Worm (Caenorhabditis elegans) whole organism, L4/young adult: Measurements from ENCODE around the gene chil-6.

Experiments
- W03F9.2 ChIP-seq: fragments of 150-350 bp; optimal IDR thresholded peaks from 2 replicates; lab custom pipeline; 2014; ENCODE audit warnings: missing biosample characterization, missing genetic modification characterization
- dao-5 ChIP-seq: sonication (generic microtip); optimal IDR thresholded peaks from 2 replicates; lab custom pipeline; 2016; ENCODE audit warnings: missing genotype, missing genetic modification characterization, moderate library complexity, missing compliant biosample characterization
- him-1 ChIP-seq: sonication (generic microtip); optimal IDR thresholded peaks from 2 replicates; lab custom pipeline; 2016; ENCODE audit warnings: missing genotype, missing genetic modification reagents, missing genetic modification characterization, missing compliant biosample characterization

Gene chil-6

DNA sequence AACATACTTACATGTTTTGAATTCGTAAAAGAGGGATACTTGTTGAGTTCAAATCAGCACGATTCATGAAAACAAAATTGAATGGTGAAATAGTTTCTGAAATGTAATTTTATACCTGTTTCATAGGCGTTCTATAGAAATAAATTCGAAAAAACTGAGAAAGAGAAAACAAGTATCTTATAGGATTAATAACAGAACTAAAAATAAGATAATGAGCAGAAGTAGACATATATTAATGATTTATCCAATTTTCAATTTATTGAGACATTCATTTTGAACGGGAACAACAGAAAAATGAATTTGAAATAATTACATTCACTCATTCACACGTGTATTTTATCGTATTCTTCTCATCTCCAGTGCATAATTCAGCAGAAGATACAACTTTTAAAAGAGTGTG lies at the start of gene chil-6:
Gene chil-6, minus strand, starts transcription at position 101 of the 400 bp plus-strand sequence.
- TF ChIP-seq dao-5 (tag; lab: Kevin White, UChicago) (no peak), him-1 (no peak), W03F9.2 (tag; lab: Kevin White, UChicago) (no peak)

DNA sequence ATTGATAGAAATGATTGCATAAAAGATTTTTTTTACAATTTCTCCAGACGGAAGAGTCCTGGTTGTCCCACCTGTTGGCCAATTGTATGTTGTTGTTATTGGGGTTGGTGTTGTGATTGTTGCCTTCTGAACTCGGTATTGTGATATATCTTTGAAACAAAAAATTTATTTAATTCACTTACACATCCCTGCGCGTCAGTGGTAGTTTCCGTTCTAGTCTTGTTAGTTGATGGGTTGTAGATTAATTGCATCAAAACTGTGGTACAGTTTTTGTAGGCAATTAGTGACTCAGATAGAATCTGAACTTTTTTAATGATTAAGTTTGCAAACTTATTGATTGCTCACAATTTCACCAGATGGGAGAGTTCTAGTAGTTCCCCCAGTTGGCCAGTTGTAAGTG lies 46.8 kb upstream of the chil-6 start:
- no peak for TF ChIP-seq W03F9.2 (tag; lab: Kevin White, UChicago)

DNA sequence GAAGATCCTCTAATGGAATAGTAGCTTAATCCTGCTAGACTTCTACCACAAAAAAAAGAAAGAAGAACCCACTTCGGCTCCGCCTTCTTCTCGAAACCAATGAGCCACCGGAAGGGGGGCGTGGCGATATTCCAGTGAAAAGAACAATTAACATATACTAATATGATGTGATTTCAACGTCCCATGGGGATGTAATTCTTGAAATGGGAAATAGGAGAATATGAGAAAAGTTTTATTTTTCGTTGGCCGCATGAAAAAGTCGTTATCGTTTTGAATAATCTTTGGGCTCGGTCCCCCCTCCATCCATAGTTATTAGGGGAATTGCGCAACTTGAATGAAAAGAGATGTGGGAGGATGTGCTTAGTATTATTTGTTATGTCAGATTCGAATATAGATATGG lies 42.6 kb upstream of the chil-6 start, which contains the start of gene unc-4:
Gene unc-4, minus strand, starts transcription at position 101 of the 400 bp plus-strand sequence.
- no peak for TF ChIP-seq W03F9.2 (tag; lab: Kevin White, UChicago)
- TF ChIP-seq him-1, result no peak
- no peak for TF ChIP-seq dao-5 (tag; lab: Kevin White, UChicago)

DNA sequence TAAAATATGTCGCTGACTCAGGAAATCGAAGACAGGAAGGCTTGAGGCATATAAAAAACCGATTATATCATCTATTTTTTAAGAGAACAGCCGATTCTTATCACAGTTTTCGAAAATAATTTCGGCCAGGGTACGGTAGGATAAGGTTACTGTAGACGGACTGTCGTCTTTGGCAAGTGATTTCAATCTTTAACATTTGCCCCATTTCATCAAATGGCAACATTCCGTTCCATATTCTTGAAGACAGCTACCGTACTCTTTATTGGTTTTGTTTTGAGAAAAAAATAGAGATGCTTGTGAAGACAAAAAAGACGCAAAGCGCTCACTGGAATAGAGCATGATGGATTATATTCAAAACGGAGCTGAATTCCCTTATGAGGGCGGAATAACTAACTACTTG lies 41.1 kb upstream of the chil-6 start:
- TF ChIP-seq dao-5 (tag; lab: Kevin White, UChicago), result no peak

DNA sequence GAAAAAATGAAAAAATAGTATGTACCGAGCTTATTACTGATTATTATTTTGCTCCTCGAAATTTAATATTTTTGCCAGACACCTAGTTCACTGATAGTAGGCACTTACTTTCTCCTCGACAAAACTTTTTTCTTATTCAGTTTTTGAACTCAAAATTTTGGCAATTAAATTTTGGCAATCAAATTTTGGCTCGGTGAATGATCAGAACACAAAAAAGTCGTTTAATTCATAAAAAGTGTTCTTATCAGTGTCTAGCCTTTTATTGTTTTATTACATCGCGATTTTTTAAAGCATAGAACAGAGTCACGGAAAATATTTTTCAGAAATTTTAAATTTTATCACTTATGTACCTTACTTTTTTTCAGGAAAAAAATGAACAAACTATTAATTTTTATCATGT lies 37.5 kb upstream of the chil-6 start:
- TF ChIP-seq dao-5 (tag; lab: Kevin White, UChicago) (no peak), him-1 (no peak), W03F9.2 (tag; lab: Kevin White, UChicago) (no peak)

DNA sequence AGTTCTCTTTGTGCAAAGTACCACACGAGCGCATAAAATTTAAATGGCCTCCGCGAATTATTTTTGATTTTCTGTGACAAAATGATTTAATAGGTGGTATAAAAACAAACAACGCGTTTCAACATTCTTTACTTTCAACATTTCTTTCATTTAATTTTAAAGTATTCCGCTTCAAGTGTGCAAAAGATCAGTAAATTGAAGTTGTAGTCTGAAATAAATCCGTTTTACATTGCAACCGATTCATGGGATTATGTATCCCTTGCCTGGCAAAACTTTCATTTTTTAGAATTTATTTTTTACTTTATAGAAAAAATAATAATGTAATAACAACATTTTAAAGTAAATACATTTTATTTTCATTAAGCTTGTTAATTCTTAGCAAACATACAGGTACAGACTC lies 36.7 kb upstream of the chil-6 start, which contains the start of gene F26C11.1:
Gene F26C11.1, plus strand, starts transcription at position 301 of the 400 bp plus-strand sequence.
- no peak for TF ChIP-seq W03F9.2 (tag; lab: Kevin White, UChicago)
- no peak for TF ChIP-seq dao-5 (tag; lab: Kevin White, UChicago)
- TF ChIP-seq him-1, result no peak

DNA sequence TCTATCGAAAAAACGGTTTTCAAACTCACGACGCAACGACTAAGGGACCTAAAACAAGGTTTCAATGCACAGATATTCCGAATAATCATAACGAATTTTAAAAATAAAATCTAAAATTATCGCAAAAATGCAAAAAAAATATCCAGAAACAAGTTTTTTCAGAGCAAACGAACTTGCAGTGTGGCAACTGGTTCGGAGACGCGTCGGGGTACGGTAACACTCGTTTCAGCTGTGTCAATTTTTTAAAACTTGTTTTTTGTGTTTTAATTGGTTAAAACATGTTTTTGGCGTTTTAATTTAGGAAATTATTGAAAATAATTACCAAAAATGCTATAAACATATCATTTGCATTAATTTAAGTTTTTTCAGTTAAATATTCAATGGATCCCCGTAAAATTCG lies 34.7 kb upstream of the chil-6 start, which contains the start of gene C08H9.16:
Gene C08H9.16, plus strand, starts transcription at position 370 of the 400 bp plus-strand sequence.
- peak; percentile 74 for TF ChIP-seq W03F9.2 (tag; lab: Kevin White, UChicago)
- TF ChIP-seq dao-5 (tag; lab: Kevin White, UChicago), result no peak

DNA sequence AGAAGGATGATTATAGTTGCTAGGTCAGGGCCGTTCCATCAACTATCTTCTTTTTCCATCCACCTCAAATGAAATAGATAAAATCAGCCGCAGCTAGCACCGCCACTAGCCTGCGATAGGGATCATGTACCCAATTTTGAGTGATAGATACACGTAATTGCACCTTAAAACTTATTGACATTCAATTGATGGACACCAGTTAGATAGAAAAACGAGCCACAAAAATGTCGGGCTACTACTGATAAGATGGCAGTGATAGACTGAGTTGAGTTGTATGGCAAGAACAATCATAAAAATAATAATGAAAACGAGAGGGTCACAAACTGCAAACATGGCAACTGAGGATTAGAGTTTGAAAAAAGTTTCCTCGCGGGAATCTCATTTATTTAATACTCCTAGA lies 34.1 kb upstream of the chil-6 start:
- no peak for TF ChIP-seq him-1

DNA sequence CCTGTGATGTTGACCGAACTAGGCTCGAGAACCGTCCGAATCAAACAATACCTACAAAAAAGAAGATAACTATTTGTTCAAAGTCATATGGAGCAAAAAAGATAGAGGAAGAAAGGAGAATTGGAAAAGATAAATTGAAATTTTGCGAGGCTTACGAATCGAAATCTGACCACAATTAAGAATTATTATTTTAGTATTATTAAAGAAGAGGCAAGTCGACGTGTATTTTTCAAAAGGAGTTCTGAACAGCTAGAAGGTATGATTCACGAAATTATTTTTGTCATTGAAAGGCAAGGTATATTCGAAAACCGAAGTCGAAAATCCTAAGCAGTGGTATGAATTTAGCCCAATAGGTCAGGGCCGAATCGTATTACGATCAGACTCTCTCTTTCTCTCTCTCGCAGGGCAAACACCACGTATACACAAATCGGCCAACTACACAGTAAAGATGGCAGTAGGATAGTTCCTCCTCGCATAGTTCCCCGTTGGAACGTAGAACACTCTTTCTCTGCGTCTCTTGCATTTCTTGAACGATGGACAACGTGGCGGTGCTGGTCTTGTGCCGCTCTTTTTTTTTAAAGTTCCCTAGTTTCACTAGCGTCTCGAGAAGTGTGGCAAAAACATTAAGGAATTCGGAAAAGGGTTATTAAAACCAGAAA lies 33.5 kb upstream of the chil-6 start, which contains the start of gene vgln-1:
Gene vgln-1, minus strand, starts transcription at position 51 of the 659 bp plus-strand sequence.
- no peak for TF ChIP-seq W03F9.2 (tag; lab: Kevin White, UChicago)
- no peak for TF ChIP-seq him-1
- no peak for TF ChIP-seq dao-5 (tag; lab: Kevin White, UChicago)

DNA sequence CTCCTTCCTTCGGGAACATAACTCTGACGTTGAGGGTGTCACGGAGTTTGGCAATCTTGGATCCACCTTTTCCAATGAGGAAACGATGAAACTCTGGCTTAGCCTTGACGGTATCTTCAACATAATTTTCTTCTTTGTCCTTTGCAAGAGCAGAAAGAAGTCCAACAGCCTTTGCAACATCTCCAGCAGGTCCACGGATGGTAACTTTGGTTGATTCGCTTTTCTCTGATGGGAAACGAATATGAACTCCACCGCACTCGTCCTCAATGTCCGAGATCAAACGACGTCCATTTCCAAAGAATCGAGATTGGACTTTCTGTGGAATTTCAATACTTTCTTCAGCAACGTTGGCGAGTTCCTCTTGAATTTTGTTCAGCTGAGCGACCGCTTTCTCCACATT lies 30.9 kb upstream of the chil-6 start:
- TF ChIP-seq W03F9.2 (tag; lab: Kevin White, UChicago) (no peak), him-1 (no peak)

DNA sequence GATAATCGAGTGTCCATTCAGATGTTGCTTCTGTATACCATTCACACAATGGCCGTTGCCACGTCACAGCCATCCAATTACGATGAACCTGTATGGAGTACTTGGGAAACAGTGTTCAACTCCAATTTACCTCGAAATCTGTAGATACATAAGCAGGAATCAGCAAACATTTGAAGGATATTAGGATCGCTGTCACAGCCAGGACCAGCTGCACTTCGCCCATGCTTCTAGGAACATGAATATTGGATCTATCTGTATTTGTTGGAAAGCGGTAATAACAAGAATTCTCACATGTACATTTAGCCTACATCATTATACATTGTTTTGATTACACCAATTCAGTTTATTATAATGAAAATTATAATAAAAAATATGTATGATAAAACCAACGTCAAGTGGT lies 28.5 kb upstream of the chil-6 start, which contains the start of gene algn-8:
Gene algn-8, minus strand, starts transcription at position 227 of the 400 bp plus-strand sequence.
- no peak for TF ChIP-seq him-1
- TF ChIP-seq W03F9.2 (tag; lab: Kevin White, UChicago), result no peak

DNA sequence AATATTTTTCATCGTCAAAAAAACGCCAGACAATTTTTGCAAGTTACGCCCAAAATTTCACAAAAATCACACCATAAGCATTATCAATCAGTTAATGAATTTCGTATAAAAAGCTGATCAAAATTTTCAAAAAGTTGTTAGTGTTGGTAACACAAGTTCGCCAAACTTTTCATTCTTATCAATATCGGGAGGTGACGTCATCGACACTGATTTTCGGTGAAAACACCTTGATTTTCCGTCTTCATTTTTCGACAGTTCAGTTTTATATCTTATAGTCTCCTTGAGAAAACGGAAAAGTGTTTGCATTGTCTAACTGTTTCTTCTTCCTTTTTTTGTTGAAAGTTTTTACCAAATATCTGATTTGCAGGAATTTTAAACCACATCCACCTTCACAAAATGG lies 23.1 kb upstream of the chil-6 start, which contains the start of gene C08H9.15:
Gene C08H9.15, plus strand, starts transcription at position 368 of the 400 bp plus-strand sequence.
- TF ChIP-seq him-1 (no peak), dao-5 (tag; lab: Kevin White, UChicago) (no peak), W03F9.2 (tag; lab: Kevin White, UChicago) (no peak)

DNA sequence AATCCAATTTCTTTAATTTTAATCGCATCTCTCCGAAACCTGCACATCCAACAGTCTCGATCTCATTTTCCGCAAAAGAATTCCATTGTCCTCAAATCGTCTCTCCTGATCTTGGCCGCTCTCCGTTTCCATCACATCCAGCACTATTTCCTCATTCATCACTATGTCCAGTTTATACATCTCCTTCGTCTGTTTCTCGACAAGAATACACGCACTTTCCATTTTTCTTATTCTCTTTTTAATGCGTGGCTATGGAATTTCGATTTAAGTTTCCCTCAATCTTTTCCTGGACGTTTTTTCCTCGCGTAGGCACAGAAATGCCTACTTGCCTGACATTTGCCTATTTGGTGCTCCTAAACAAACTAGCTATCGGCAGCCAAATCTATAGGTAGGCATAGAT lies 22.1 kb upstream of the chil-6 start:
- TF ChIP-seq dao-5 (tag; lab: Kevin White, UChicago) (no peak), him-1 (no peak), W03F9.2 (tag; lab: Kevin White, UChicago) (no peak)

DNA sequence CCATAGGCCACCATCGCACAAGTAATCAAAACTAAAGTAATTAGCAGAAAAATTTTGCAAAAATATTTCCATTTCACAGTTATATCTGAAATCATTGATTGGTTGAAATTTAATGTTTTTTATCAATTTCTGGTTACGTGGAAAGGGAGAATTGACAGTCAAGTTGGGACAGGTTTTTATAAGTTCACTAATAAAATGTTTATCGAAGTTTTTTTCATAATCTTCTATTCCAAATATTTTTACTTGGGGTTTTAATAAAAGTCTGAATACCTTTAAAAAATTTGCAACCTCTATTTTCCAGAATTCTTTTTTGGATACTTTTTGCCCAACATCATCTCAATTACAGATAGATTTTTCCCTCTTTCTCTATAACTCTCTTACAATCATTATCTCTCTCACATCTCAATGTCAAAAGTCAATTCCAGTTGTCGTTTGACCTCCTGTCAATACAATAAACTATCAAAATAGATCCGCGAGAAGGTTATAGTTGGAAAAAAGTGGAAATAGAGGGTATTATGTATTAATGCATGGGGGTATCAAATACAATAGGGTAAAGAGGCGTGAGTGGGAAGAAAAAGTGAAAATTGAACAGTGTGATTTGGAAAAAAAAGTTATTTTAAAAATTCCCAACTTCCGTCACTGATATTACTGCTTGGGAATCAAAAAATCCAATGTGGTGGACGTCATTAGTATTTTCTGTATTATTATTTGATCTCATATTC lies 17.0 kb upstream of the chil-6 start, which contains the start of the genes chil-2 and ctsa-3.2:
Gene chil-2, minus strand, starts transcription at position 101 of the 722 bp plus-strand sequence.
Gene ctsa-3.2, plus strand, starts transcription at position 672 of the 722 bp plus-strand sequence.
- no peak for TF ChIP-seq him-1
- no peak for TF ChIP-seq W03F9.2 (tag; lab: Kevin White, UChicago)
- TF ChIP-seq dao-5 (tag; lab: Kevin White, UChicago), result no peak
